Worm (Caenorhabditis elegans) whole organism, early embryonic: Measurements from ENCODE around the gene K10B3.1.

Experiments used
- ama-1 ChIP-seq: fragments of 150-350 bp; optimal IDR thresholded peaks from 2 replicates; lab custom pipeline; 2014
- ceh-13 ChIP-seq: fragments of 200-800 bp; sonication (Bioruptor generic); optimal IDR thresholded peaks from 2 replicates; lab custom pipeline; 2018; ENCODE audit warnings: mild to moderate bottlenecking, missing genetic modification characterization, missing compliant biosample characterization
- ceh-36 ChIP-seq: sonication (generic microtip); optimal IDR thresholded peaks from 2 replicates; lab custom pipeline; 2016; ENCODE audit warnings: missing genetic modification characterization, inconsistent platforms, missing compliant biosample characterization
- hmg-4 ChIP-seq: fragments of 200-800 bp; sonication (Bioruptor generic); optimal IDR thresholded peaks from 2 replicates; lab custom pipeline; 2018; ENCODE audit warnings: mild to moderate bottlenecking, missing genetic modification characterization, missing compliant biosample characterization
- pes-1 ChIP-seq: fragments of 200-800 bp; sonication (Bioruptor generic); IDR thresholded peaks from 2 replicates; pipeline ENCODE4 v1.3.6; 2022; ENCODE audit warnings: missing genetic modification reagents, missing genetic modification characterization, missing compliant biosample characterization
- tbx-37 ChIP-seq: fragments of 200-800 bp; sonication (Bioruptor generic); conservative IDR thresholded peaks from 2 replicates; pipeline ENCODE4 v1.3.6; 2022; ENCODE audit warnings: missing genetic modification reagents, missing genetic modification characterization, missing compliant biosample characterization

DNA sequence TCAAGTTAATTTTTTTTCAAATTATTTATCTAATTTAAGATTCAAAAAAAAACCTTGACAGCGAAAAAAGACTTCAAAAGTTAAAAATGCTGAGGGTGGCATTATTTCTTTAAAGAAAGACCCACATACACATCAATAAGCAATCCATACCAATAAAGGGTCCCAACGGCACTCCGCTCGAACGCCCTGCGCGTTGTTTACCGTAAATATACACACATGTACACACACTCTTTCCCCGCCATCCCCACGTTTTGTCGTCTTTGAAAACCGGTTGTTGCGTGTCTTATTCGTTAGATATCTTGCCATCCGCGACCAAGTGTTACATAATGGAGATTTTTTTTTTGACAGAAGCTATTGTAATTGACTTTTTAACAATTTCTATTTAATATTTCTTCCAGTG, 24.3 kb downstream of the K10B3.1 start, which contains the start of gene gcc-1:
- TF ChIP-seq pes-1 (GFP tag; lab: Robert Waterston, UW) (no peak), ama-1 (lab: Kevin White, UChicago) (no peak), ceh-36 (tag; lab: Kevin White, UChicago) (no peak), hmg-4 (GFP tag; lab: Kevin White, UChicago) (no peak), ceh-13 (GFP tag; lab: Kevin White, UChicago) (no peak), tbx-37 (GFP tag; lab: Robert Waterston, UW) (0 out of 2 replicates have a peak, but pooled peaks have one; percentile 21)
